Fruit fly (Drosophila melanogaster) whole organism, pupa: ENCODE data around the gene CG34027.

Source experiments
- CG13204 ChIP-seq: fragments of 200-800 bp; sonication (Bioruptor generic); optimal IDR thresholded peaks from 2 replicates; lab custom pipeline; 2018; ENCODE audit warnings: missing biosample characterization, mild to moderate bottlenecking, missing genetic modification characterization, moderate library complexity
- CG14655 ChIP-seq: fragments of 200-800 bp; sonication (Bioruptor generic); optimal IDR thresholded peaks from 3 replicates; lab custom pipeline; 2017; ENCODE audit warnings: mild to moderate bottlenecking, missing biosample characterization, missing genetic modification reagents, missing genetic modification characterization
- CG17806 ChIP-seq: fragments of 200-800 bp; sonication (Bioruptor generic); optimal IDR thresholded peaks from 2 replicates; lab custom pipeline; 2018; ENCODE audit warnings: missing biosample characterization, mild to moderate bottlenecking, missing genetic modification characterization, moderate library complexity
- CG9948 ChIP-seq: fragments of 200-800 bp; sonication (Bioruptor generic); optimal IDR thresholded peaks from 2 replicates; lab custom pipeline; 2018; ENCODE audit warnings: missing biosample characterization, mild to moderate bottlenecking, missing genetic modification characterization, moderate library complexity
- EcR ChIP-seq: fragments of 200-800 bp; sonication (Bioruptor generic); optimal IDR thresholded peaks from 3 replicates; lab custom pipeline; 2019; ENCODE audit warnings: missing biosample characterization, missing genetic modification characterization, mild to moderate bottlenecking, moderate library complexity, missing genetic modification reagents

dm6 chr3R:25112466-25112939 lies 3.7 kb upstream of the CG34027 start, which contains the start of gene Nepl16:
- no peak for TF ChIP-seq CG17806 (tag; lab: Kevin White, UChicago)
- no peak for TF ChIP-seq CG13204 (GFP tag; lab: Kevin White, UChicago)
- no peak for TF ChIP-seq CG14655 (GFP tag; lab: Kevin White, UChicago)
- TF ChIP-seq CG9948 (tag; lab: Kevin White, UChicago): no peak
- no peak for TF ChIP-seq EcR
